Fruit fly (Drosophila melanogaster) whole organism, embryonic: ENCODE results near the gene GAPsec.
A peak's percentile ranks its signal among the peaks of the same experiment; 100 is the strongest.

Source experiments
- CG10431 ChIP-seq: fragments of 200-800 bp; sonication (Bioruptor generic); optimal IDR thresholded peaks from 3 replicates; lab custom pipeline; 2018; ENCODE audit warnings: missing biosample characterization, mild to moderate bottlenecking, missing genetic modification characterization
- CG12236 ChIP-seq: fragments of 200-800 bp; sonication (Bioruptor generic); optimal IDR thresholded peaks from 2 replicates; lab custom pipeline; 2016; ENCODE audit warnings: missing biosample characterization, missing genetic modification characterization
- CG12769 ChIP-seq: fragments of 200-800 bp; sonication (Bioruptor generic); optimal IDR thresholded peaks from 2 replicates; lab custom pipeline; 2019; ENCODE audit warnings: missing biosample characterization, mild to moderate bottlenecking, missing genetic modification characterization, moderate library complexity
- CG15479 ChIP-seq: fragments of 200-800 bp; sonication (Bioruptor generic); optimal IDR thresholded peaks from 3 replicates; lab custom pipeline; 2019; ENCODE audit warnings: missing biosample characterization, mild to moderate bottlenecking, missing genetic modification characterization, moderate library complexity
- CG15601 ChIP-seq: fragments of 200-800 bp; sonication (Bioruptor generic); optimal IDR thresholded peaks from 3 replicates; lab custom pipeline; 2019; ENCODE audit warnings: missing biosample characterization, mild to moderate bottlenecking, missing genetic modification characterization, moderate library complexity
- CG17328 ChIP-seq: fragments of 200-800 bp; sonication (Bioruptor generic); IDR thresholded peaks from 2 replicates; pipeline ENCODE4 v1.3.6; 2022; ENCODE audit warnings: missing biosample characterization, missing genetic modification characterization
- CG18619 ChIP-seq: fragments of 200-800 bp; sonication (Bioruptor generic); optimal IDR thresholded peaks from 3 replicates; lab custom pipeline; 2017; ENCODE audit warnings: missing biosample characterization, mild to moderate bottlenecking, missing genetic modification characterization
- CG3281 ChIP-seq: fragments of 200-800 bp; sonication (Bioruptor generic); optimal IDR thresholded peaks from 3 replicates; lab custom pipeline; 2017; ENCODE audit warnings: missing biosample characterization, mild to moderate bottlenecking, missing genetic modification characterization
- CG33213 ChIP-seq: fragments of 200-800 bp; sonication (Bioruptor generic); optimal IDR thresholded peaks from 3 replicates; lab custom pipeline; 2016; ENCODE audit warnings: missing biosample characterization, missing genetic modification characterization
- CG4730 ChIP-seq: fragments of 200-800 bp; sonication (Bioruptor generic); IDR thresholded peaks from 2 replicates; pipeline ENCODE4 v1.3.6; 2022; ENCODE audit warnings: missing biosample characterization, missing genetic modification characterization
- CG7271 ChIP-seq: fragments of 200-800 bp; sonication (Bioruptor generic); optimal IDR thresholded peaks from 2 replicates; lab custom pipeline; 2018; ENCODE audit warnings: missing biosample characterization, mild to moderate bottlenecking, missing genetic modification characterization, moderate library complexity
- CG7928 ChIP-seq: fragments of 200-800 bp; sonication (Bioruptor generic); optimal IDR thresholded peaks from 2 replicates; lab custom pipeline; 2017; ENCODE audit warnings: missing biosample characterization, mild to moderate bottlenecking, missing genetic modification characterization
- CG9215 ChIP-seq: fragments of 200-800 bp; sonication (Bioruptor generic); IDR thresholded peaks from 2 replicates; pipeline ENCODE4 v1.3.6; 2022; ENCODE audit warnings: missing biosample characterization, missing genetic modification characterization
- CG9797 ChIP-seq: fragments of 200-800 bp; sonication (Bioruptor generic); optimal IDR thresholded peaks from 3 replicates; lab custom pipeline; 2018; ENCODE audit warnings: missing biosample characterization, mild to moderate bottlenecking, missing genetic modification characterization
- Dp ChIP-seq: fragments of 200-800 bp; sonication (Bioruptor generic); optimal IDR thresholded peaks from 2 replicates; lab custom pipeline; 2018; ENCODE audit warnings: missing biosample characterization, mild to moderate bottlenecking, missing genetic modification characterization, moderate library complexity
- Gsc ChIP-seq: fragments of 200-800 bp; sonication (Bioruptor generic); IDR thresholded peaks from 2 replicates; pipeline ENCODE4 v1.3.6; 2022; ENCODE audit warnings: missing biosample characterization, missing genetic modification characterization
- HLH54F ChIP-seq: fragments of 200-800 bp; sonication (Bioruptor generic); optimal IDR thresholded peaks from 3 replicates; lab custom pipeline; 2016; ENCODE audit warnings: missing biosample characterization, missing genetic modification characterization
- HmgZ ChIP-seq: fragments of 200-800 bp; sonication (Bioruptor generic); optimal IDR thresholded peaks from 2 replicates; lab custom pipeline; 2018; ENCODE audit warnings: missing biosample characterization, mild to moderate bottlenecking, missing genetic modification characterization
- Hmx ChIP-seq: fragments of 200-800 bp; sonication (Bioruptor generic); optimal IDR thresholded peaks from 2 replicates; lab custom pipeline; 2016; ENCODE audit warnings: missing biosample characterization, missing genetic modification characterization
- Hr3 ChIP-seq: fragments of 200-800 bp; sonication (Bioruptor generic); optimal IDR thresholded peaks from 3 replicates; lab custom pipeline; 2016; ENCODE audit warnings: missing biosample characterization, missing genetic modification characterization
- MBD-R2 ChIP-seq: fragments of 200-800 bp; sonication (Bioruptor generic); IDR thresholded peaks from 2 replicates; pipeline ENCODE4 v1.3.6; 2022; ENCODE audit warnings: missing biosample characterization, missing genetic modification characterization
- Med ChIP-seq: fragments of 200-800 bp; sonication (Bioruptor generic); peaks from one replicate; lab custom pipeline; 2016; ENCODE audit warnings: missing biosample characterization, missing genetic modification characterization, mild to moderate bottlenecking, inconsistent platforms, moderate library complexity
- Mrtf ChIP-seq: fragments of 200-800 bp; sonication (Bioruptor generic); IDR thresholded peaks from 3 replicates; pipeline ENCODE4 v1.3.6; 2022; ENCODE audit warnings: missing biosample characterization, missing genetic modification characterization
- NFAT ChIP-seq: fragments of 200-800 bp; sonication (Bioruptor generic); IDR thresholded peaks from 2 replicates; pipeline ENCODE4 v1.3.6; 2022; ENCODE audit warnings: missing biosample characterization, missing genetic modification characterization
- Rfx ChIP-seq: fragments of 200-800 bp; sonication (Bioruptor generic); IDR thresholded peaks from 2 replicates; pipeline ENCODE4 v1.3.6; 2022; ENCODE audit warnings: missing biosample characterization, missing genetic modification characterization
- ap ChIP-seq: fragments of 200-800 bp; sonication (Bioruptor generic); IDR thresholded peaks from 2 replicates; pipeline ENCODE4 v1.3.6; 2022; ENCODE audit warnings: missing biosample characterization, missing genetic modification characterization
- ash1 ChIP-seq: fragments of 200-800 bp; sonication (Bioruptor generic); optimal IDR thresholded peaks from 2 replicates; lab custom pipeline; 2018; ENCODE audit warnings: missing biosample characterization, mild to moderate bottlenecking, missing genetic modification characterization
- cad ChIP-seq: fragments of >200 bp; optimal IDR thresholded peaks from 2 replicates; lab custom pipeline; 2017; ENCODE audit warnings: missing biosample characterization, missing genetic modification characterization
- disco-r ChIP-seq: fragments of 200-800 bp; sonication (Bioruptor generic); optimal IDR thresholded peaks from 2 replicates; lab custom pipeline; 2016; ENCODE audit warnings: missing biosample characterization, missing genetic modification characterization
- dmrt99B ChIP-seq: fragments of 200-800 bp; sonication (Bioruptor generic); optimal IDR thresholded peaks from 2 replicates; lab custom pipeline; 2018; ENCODE audit warnings: missing biosample characterization, mild to moderate bottlenecking, missing genetic modification characterization, moderate library complexity
- emc ChIP-seq: fragments of 200-800 bp; sonication (Bioruptor generic); optimal IDR thresholded peaks from 2 replicates; lab custom pipeline; 2016; ENCODE audit warnings: missing biosample characterization, missing genetic modification characterization
- gt ChIP-seq: fragments of 200-800 bp; sonication (Bioruptor generic); IDR thresholded peaks from 2 replicates; pipeline ENCODE4 v1.3.6; 2022; ENCODE audit warnings: missing biosample characterization, missing genetic modification characterization
- jing ChIP-seq: fragments of 200-800 bp; sonication (Bioruptor generic); optimal IDR thresholded peaks from 2 replicates; lab custom pipeline; 2018; ENCODE audit warnings: missing biosample characterization, mild to moderate bottlenecking, missing genetic modification characterization
- kah ChIP-seq: fragments of 200-800 bp; sonication (Bioruptor generic); optimal IDR thresholded peaks from 2 replicates; lab custom pipeline; 2018; ENCODE audit warnings: missing biosample characterization, mild to moderate bottlenecking, missing genetic modification characterization
- mld ChIP-seq: fragments of 200-800 bp; sonication (Bioruptor generic); IDR thresholded peaks from 3 replicates; pipeline ENCODE4 v1.3.6; 2022; ENCODE audit warnings: missing biosample characterization, missing genetic modification characterization; ENCODE audit not compliant: partially characterized antibody
- prd ChIP-seq, 3 experiments: fragments of >200 bp in 2 of 3; fragments of 200-800 bp in 1 of 3; sonication (Bioruptor generic) in 1 of 3; optimal IDR thresholded peaks in 2 of 3; IDR thresholded peaks in 1 of 3; 2 replicates in 2 of 3; 3 replicates in 1 of 3; pipeline versions ENCODE4 v1.3.6 to Lab custom; 2017 to 2022; ENCODE audit warnings: missing biosample characterization in 1 of 3, missing genetic modification characterization in 1 of 3
- run ChIP-seq: fragments of 200-800 bp; sonication (Bioruptor generic); optimal IDR thresholded peaks from 3 replicates; lab custom pipeline; 2018; ENCODE audit warnings: missing biosample characterization, mild to moderate bottlenecking, missing genetic modification characterization
- tap ChIP-seq: fragments of 200-800 bp; optimal IDR thresholded peaks from 3 replicates; lab custom pipeline; 2019; ENCODE audit warnings: missing biosample characterization, mild to moderate bottlenecking, missing genetic modification characterization, moderate library complexity
- tll ChIP-seq, 2 experiments: fragments of 200-800 bp in 1 of 2; fragments of >200 bp in 1 of 2; sonication (Bioruptor generic) in 1 of 2; optimal IDR thresholded peaks; 2 replicates each; lab custom pipeline; 2017 to 2019; ENCODE audit warnings: missing biosample characterization in 2 of 2, missing genetic modification characterization in 2 of 2, mild to moderate bottlenecking in 1 of 2, moderate library complexity in 1 of 2
- tna ChIP-seq: fragments of 200-800 bp; sonication (Bioruptor generic); IDR thresholded peaks from 2 replicates; pipeline ENCODE4 v1.3.6; 2022; ENCODE audit warnings: missing biosample characterization, missing genetic modification characterization; ENCODE audit not compliant: partially characterized antibody
- vfl ChIP-seq: fragments of 200-800 bp; sonication (Bioruptor generic); optimal IDR thresholded peaks from 2 replicates; lab custom pipeline; 2016; ENCODE audit warnings: missing biosample characterization, missing genetic modification characterization

Gene GAPsec

DNA sequence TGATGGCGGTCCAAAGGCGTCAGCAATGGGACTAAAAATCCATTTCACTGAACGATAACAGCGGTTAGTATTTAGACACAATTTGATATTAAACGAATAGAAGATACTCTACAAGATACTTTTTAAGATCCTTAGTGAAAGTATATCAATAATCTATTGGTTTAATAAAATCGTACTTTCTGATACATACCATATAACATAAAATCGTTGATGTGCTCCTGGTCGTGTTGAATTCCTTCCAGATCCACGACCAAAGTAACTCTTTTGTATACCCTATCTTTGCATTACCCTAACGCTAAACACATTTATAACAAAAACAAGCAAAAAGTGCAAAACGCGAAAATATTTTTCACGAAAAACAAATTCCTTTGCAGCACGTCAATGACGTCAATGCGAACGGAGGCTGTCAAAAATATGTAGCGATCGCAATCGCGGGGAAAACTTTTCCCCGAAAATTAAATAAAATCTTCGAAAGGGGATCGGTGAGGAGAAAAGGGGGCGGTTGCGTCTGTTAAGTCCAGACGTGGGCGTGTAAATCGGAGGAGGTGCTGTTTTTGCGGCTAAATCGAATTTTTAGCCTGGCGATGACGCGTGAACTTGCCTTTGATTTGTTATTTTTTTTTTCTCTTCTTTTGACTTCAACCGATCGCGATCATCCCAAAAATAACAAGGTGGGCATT is 31.7 kb upstream of the GAPsec start (continued):
- TF ChIP-seq dmrt99B (tag; lab: Kevin White, UChicago) (no peak), HLH54F (GFP tag; lab: Kevin White, UChicago) (no peak), Mrtf (GFP tag; lab: Robert Waterston, UW) (no peak), CG12769 (tag; lab: Kevin White, UChicago) (peak; percentile 80), CG10431 (GFP tag; lab: Kevin White, UChicago) (no peak), Med (GFP tag; lab: Kevin White, UChicago) (peak; percentile 46), Rfx (GFP tag; lab: Robert Waterston, UW) (peak; percentile 61), CG4730 (GFP tag; lab: Robert Waterston, UW) (no peak), ap (no peak), CG7928 (GFP tag; lab: Kevin White, UChicago) (no peak), run (tag; lab: Kevin White, UChicago) (no peak), CG33213 (GFP tag; lab: Kevin White, UChicago) (no peak), tna (GFP tag; lab: Robert Waterston, UW) (no peak), CG3281 (GFP tag; lab: Kevin White, UChicago) (peak; percentile 22), jing (GFP tag; lab: Kevin White, UChicago) (no peak), Dp (GFP tag; lab: Kevin White, UChicago) (no peak), NFAT (GFP tag; lab: Robert Waterston, UW) (0 out of 2 replicates have a peak, but pooled peaks have one; percentile 12), prd (optimal IDR thresholded peaks at IDR 0.05; lab: Kevin White, UChicago) (no peak), prd (GFP tag; IDR thresholded peaks at IDR 0.05; lab: Robert Waterston, UW) (no peak), emc (GFP tag; lab: Kevin White, UChicago) (no peak), vfl (GFP tag; lab: Kevin White, UChicago) (no peak), CG15601 (tag; lab: Kevin White, UChicago) (no peak), CG9215 (GFP tag; lab: Robert Waterston, UW) (peak; percentile 35; the same call in 1 of the 2 replicates), CG12236 (GFP tag; lab: Kevin White, UChicago) (no peak)

DNA sequence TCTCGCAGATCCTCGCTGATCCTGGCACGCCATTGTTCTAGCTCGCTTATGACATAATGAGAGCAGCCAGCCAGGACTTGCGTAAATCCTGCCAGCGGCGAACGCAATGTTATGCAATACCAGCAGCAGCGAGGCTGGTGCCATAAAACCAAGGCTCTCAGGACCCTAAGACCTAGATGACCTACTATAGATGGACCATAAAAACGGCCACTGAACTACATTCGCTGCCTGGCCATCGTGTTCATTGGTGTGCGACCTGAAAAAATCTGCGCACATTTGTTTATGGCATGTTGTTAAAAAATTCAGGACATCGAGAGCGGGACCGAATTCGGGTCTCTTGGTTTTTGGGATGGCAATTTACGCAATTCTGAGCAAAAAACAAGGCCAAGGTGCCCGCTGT is 29.9 kb upstream of the GAPsec start:
- TF ChIP-seq ash1 (GFP tag; lab: Kevin White, UChicago), result no peak
- TF ChIP-seq gt, result no peak
- no peak for TF ChIP-seq CG18619 (GFP tag; lab: Kevin White, UChicago)
- no peak for TF ChIP-seq tap (tag; lab: Kevin White, UChicago)
- TF ChIP-seq HmgZ (tag; lab: Kevin White, UChicago), result no peak
- no peak for TF ChIP-seq disco-r (GFP tag; lab: Kevin White, UChicago)
- TF ChIP-seq CG9797, result no peak
- no peak for TF ChIP-seq mld (GFP tag; lab: Robert Waterston, UW)
- TF ChIP-seq tll (GFP tag; optimal IDR thresholded peaks at IDR 0.05; lab: Kevin White, UChicago), result peak in 1 of 2 experiments; percentile 56
- TF ChIP-seq CG17328 (GFP tag; lab: Robert Waterston, UW), result no peak
- TF ChIP-seq Rfx (GFP tag; lab: Robert Waterston, UW), result no peak
- no peak for TF ChIP-seq Hmx (GFP tag; lab: Kevin White, UChicago)
- no peak for TF ChIP-seq MBD-R2 (GFP tag; lab: Robert Waterston, UW)
- TF ChIP-seq Gsc (GFP tag; lab: Robert Waterston, UW), result no peak
- TF ChIP-seq CG7271 (tag; lab: Kevin White, UChicago), result peak; percentile 66
- TF ChIP-seq kah (GFP tag; lab: Kevin White, UChicago), result no peak
- no peak for TF ChIP-seq Hr3
- peak; percentile 84 for TF ChIP-seq CG15479 (GFP tag; lab: Kevin White, UChicago)
- peak; percentile 99 for TF ChIP-seq cad (GFP tag; lab: Kevin White, UChicago)
- TF ChIP-seq, all 482 proteins: peak for 4
